Worm (Caenorhabditis elegans): ENCODE measurements around the gene ptr-1.

DNA sequence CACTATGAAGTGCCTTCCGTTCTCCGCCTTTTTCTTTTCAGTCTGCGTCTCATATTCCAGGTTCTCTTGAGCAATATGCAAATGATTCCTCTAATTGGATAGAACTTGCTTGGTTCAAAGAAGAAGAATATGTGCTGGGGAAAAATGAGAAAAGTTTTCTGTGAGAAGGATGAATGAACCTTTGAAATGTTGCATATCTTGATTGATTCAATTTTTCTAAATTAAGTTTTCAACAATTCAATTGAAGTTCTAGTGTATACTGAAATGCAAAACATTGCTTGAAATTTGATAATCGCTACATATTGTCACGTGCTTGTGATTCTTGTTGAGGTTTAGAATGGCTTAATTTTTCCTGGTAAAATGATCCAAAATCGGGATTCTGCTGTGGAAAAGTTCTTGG is 23.9 kb downstream of the ptr-1 start:
- TF ChIP-seq pha-4 (tag; optimal IDR thresholded peaks at IDR 0.05): no peak
- TF ChIP-seq hlh-6 (tag; optimal IDR thresholded peaks at IDR 0.05): no peak
- TF ChIP-seq ceh-31 (tag; optimal IDR thresholded peaks at IDR 0.05): no peak
- TF ChIP-seq syd-9 (tag; optimal IDR thresholded peaks at IDR 0.05): no peak
